Comparison of ENCODE assay signal across 3 fruit fly cellular contexts in genomic region chrX:1991843-1992242, dm6.
TF ChIP-seq lines count a peak whose summit lies in the region.

No protein-coding gene starts in this region.

- no peak for TF ChIP-seq CTCF in whole organism, embryonic (GFP tag; optimal IDR thresholded peaks at IDR 0.05; lab: Kevin White, UChicago)

TF ChIP-seq in whole organism, embryonic, 481 proteins besides CTCF, POLR2A, EP300 and RAD21 (continues in another document):
- no peak for TF ChIP-seq HmgZ (tag; optimal IDR thresholded peaks at IDR 0.05; lab: Kevin White, UChicago)
- no peak for TF ChIP-seq Kr (GFP tag; optimal IDR thresholded peaks at IDR 0.05; lab: Kevin White, UChicago)
- no peak for TF ChIP-seq gfzf (GFP tag; optimal IDR thresholded peaks at IDR 0.05; lab: Kevin White, UChicago)
- TF ChIP-seq CG3281 (GFP tag; optimal IDR thresholded peaks at IDR 0.05; lab: Kevin White, UChicago) = no peak
- TF ChIP-seq run (tag; optimal IDR thresholded peaks at IDR 0.05; lab: Kevin White, UChicago) = no peak
- TF ChIP-seq al (GFP tag; IDR thresholded peaks at IDR 0.05; lab: Robert Waterston, UW) = no peak
- no peak for TF ChIP-seq CG31365 (tag; optimal IDR thresholded peaks at IDR 0.05; lab: Kevin White, UChicago)
- 0 out of 2 replicates have a peak, but pooled peaks have one; percentile 23 for TF ChIP-seq Bgb (GFP tag; IDR thresholded peaks at IDR 0.05; lab: Robert Waterston, UW; ENCODE audit: partially characterized antibody)
- no peak for TF ChIP-seq CG14441 (GFP tag; IDR thresholded peaks at IDR 0.05; lab: Robert Waterston, UW)
- TF ChIP-seq CG10209 (GFP tag; optimal IDR thresholded peaks at IDR 0.05; lab: Kevin White, UChicago) = no peak
- no peak for TF ChIP-seq CG8359 (GFP tag; optimal IDR thresholded peaks at IDR 0.05; lab: Kevin White, UChicago; ENCODE audit: borderline replicate concordance)
- TF ChIP-seq CG16863 (GFP tag; optimal IDR thresholded peaks at IDR 0.05; lab: Kevin White, UChicago) = no peak
- TF ChIP-seq Hey (tag; optimal IDR thresholded peaks at IDR 0.05; lab: Kevin White, UChicago) = no peak
- TF ChIP-seq cg (GFP tag; optimal IDR thresholded peaks at IDR 0.05; lab: Kevin White, UChicago) = peak; percentile 91
- TF ChIP-seq CG1603 (tag; optimal IDR thresholded peaks at IDR 0.05; lab: Kevin White, UChicago) = peak; percentile 15
- no peak for TF ChIP-seq Awh (GFP tag; IDR thresholded peaks at IDR 0.05; lab: Robert Waterston, UW)
- TF ChIP-seq CG11695 (GFP tag; IDR thresholded peaks at IDR 0.05; lab: Robert Waterston, UW) = no peak
- no peak for TF ChIP-seq NC2β (GFP tag; optimal IDR thresholded peaks at IDR 0.05; lab: Kevin White, UChicago)
- no peak for TF ChIP-seq CG14050 (GFP tag; IDR thresholded peaks at IDR 0.05; lab: Robert Waterston, UW)
- TF ChIP-seq stwl (tag; optimal IDR thresholded peaks at IDR 0.05; lab: Kevin White, UChicago) = no peak
- TF ChIP-seq gsb (GFP tag; IDR thresholded peaks at IDR 0.05; lab: Robert Waterston, UW) = no peak
- TF ChIP-seq gcm2 (GFP tag; optimal IDR thresholded peaks at IDR 0.05; lab: Kevin White, UChicago) = no peak
- no peak for TF ChIP-seq Dip3 (GFP tag; optimal IDR thresholded peaks at IDR 0.05; lab: Kevin White, UChicago)
- no peak for TF ChIP-seq tgo (GFP tag; IDR thresholded peaks at IDR 0.05; lab: Robert Waterston, UW)
- TF ChIP-seq CG4360 (GFP tag; IDR thresholded peaks at IDR 0.05; lab: Robert Waterston, UW) = no peak
- TF ChIP-seq CG2199 (GFP tag; IDR thresholded peaks at IDR 0.05; lab: Robert Waterston, UW) = no peak
- TF ChIP-seq Hmx (GFP tag; optimal IDR thresholded peaks at IDR 0.05; lab: Kevin White, UChicago) = no peak
- TF ChIP-seq Rfx (GFP tag; IDR thresholded peaks at IDR 0.05; lab: Robert Waterston, UW) = no peak
- no peak for TF ChIP-seq Dp (GFP tag; optimal IDR thresholded peaks at IDR 0.05; lab: Kevin White, UChicago)
- TF ChIP-seq CG9817 (tag; optimal IDR thresholded peaks at IDR 0.05; lab: Kevin White, UChicago) = no peak
- no peak for TF ChIP-seq CG13624 (GFP tag; optimal IDR thresholded peaks at IDR 0.05; lab: Kevin White, UChicago)
- TF ChIP-seq sd (tag; optimal IDR thresholded peaks at IDR 0.05; lab: Kevin White, UChicago) = peak; percentile 12

TF ChIP-seq in whole organism, prepupa, 60 proteins besides CTCF, POLR2A, EP300 and RAD21:
- TF ChIP-seq CG32006 (GFP tag; optimal IDR thresholded peaks at IDR 0.05; lab: Kevin White, UChicago) = peak; percentile 17
- no peak for TF ChIP-seq Sox102F (GFP tag; optimal IDR thresholded peaks at IDR 0.05; lab: Kevin White, UChicago)
- TF ChIP-seq CG34406 (GFP tag; optimal IDR thresholded peaks at IDR 0.05; lab: Kevin White, UChicago) = no peak
- TF ChIP-seq ss (GFP tag; optimal IDR thresholded peaks at IDR 0.05; lab: Kevin White, UChicago) = no peak
- no peak for TF ChIP-seq CG11762 (GFP tag; optimal IDR thresholded peaks at IDR 0.05; lab: Kevin White, UChicago; ENCODE audit: insufficient read depth)
- TF ChIP-seq Ets96B (tag; optimal IDR thresholded peaks at IDR 0.05; lab: Kevin White, UChicago) = no peak
- no peak for TF ChIP-seq CG15336 (GFP tag; IDR thresholded peaks at IDR 0.05; lab: Robert Waterston, UW)
- TF ChIP-seq fkh (GFP tag; optimal IDR thresholded peaks at IDR 0.05; lab: Kevin White, UChicago) = peak; percentile 71
- peak; percentile 42 for TF ChIP-seq CG6276 (GFP tag; optimal IDR thresholded peaks at IDR 0.05; lab: Kevin White, UChicago)
- peak; percentile 9 for TF ChIP-seq Lpt (GFP tag; optimal IDR thresholded peaks at IDR 0.05; lab: Kevin White, UChicago)

TF ChIP-seq in whole organism, pupa, 21 proteins besides CTCF, POLR2A, EP300 and RAD21:
- no peak for TF ChIP-seq CG13204 (GFP tag; optimal IDR thresholded peaks at IDR 0.05; lab: Kevin White, UChicago)
- TF ChIP-seq Snoo (tag; optimal IDR thresholded peaks at IDR 0.05; lab: Kevin White, UChicago) = no peak
- peak; percentile 54; the same call in 1 of the 3 replicates for TF ChIP-seq CG4496 (GFP tag; IDR thresholded peaks at IDR 0.05; lab: Robert Waterston, UW)
- peak; percentile 47; the same call in 1 of the 2 replicates for TF ChIP-seq Ets98B (GFP tag; IDR thresholded peaks at IDR 0.05; lab: Robert Waterston, UW)

Comparison
In these comparisons a context has a peak if more than half of its experiments do, and no peak if none do; other contexts are left out.
1. Of the 7 proteins assayed by ChIP-seq in both whole organism, embryonic and whole organism, prepupa: peak only in whole organism, embryonic: Blimp-1; only in whole organism, prepupa: Lpt; in both: none; in neither: 5.